Worm (Caenorhabditis elegans) whole organism, mixed stage, embryonic: Measurements from ENCODE around the gene F10E9.2.

Experiments
- hlh-1 ChIP-seq: fragments of 150-350 bp; optimal IDR thresholded peaks from 2 replicates; lab custom pipeline; 2014; ENCODE audit warnings: missing biosample characterization, missing genetic modification reagents, missing genetic modification characterization
- nhr-2 ChIP-seq: fragments of 150-350 bp; optimal IDR thresholded peaks from 2 replicates; lab custom pipeline; 2014; ENCODE audit warnings: missing biosample characterization, missing genetic modification characterization
- nhr-237 ChIP-seq: fragments of 150-350 bp; optimal IDR thresholded peaks from 2 replicates; lab custom pipeline; 2014; ENCODE audit warnings: missing biosample characterization, missing genetic modification characterization
- nhr-76 ChIP-seq: sonication (generic microtip); optimal IDR thresholded peaks from 2 replicates; lab custom pipeline; 2017; ENCODE audit warnings: missing biosample characterization, missing genetic modification characterization
- snpc-4 ChIP-seq: fragments of 150-350 bp; optimal IDR thresholded peaks from 2 replicates; lab custom pipeline; 2014; ENCODE audit warnings: missing biosample characterization, missing genetic modification characterization
- unc-62 ChIP-seq: fragments of 150-350 bp; optimal IDR thresholded peaks from 2 replicates; lab custom pipeline; 2014; ENCODE audit warnings: missing biosample characterization, missing genetic modification reagents, missing genetic modification characterization

DNA sequence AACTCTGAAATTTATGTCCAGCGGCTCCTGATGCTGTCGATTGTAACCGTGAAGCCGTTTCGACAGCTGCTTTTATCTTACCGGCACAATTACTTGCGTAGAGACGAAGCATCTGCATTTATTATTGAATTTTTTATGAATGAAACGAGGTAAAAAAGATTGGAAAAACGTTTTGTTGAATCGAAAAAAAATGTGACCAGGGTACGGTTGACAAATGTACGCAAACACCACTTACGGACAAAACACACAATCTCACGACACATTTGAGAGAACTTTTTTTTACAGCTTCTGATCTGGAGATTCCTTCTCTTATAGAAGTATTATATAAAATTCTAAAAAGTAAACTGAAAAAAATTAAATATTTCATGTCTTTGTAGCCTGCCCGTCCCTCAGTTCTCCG, 19.3 kb downstream of the F10E9.2 start, which contains the start of the genes mrps-18A and ZC262.2:
- TF ChIP-seq unc-62 (no peak), hlh-1 (tag; lab: Kevin White, UChicago) (no peak), snpc-4 (no peak), nhr-76 (no peak), nhr-2 (tag; lab: Kevin White, UChicago) (no peak), nhr-237 (no peak)
